Worm (Caenorhabditis elegans): ENCODE results near the gene T05C1.2.

- TF ChIP-seq ztf-4 (tag; optimal IDR thresholded peaks at IDR 0.05) (no peak), ztf-11 (tag; optimal IDR thresholded peaks at IDR 0.05) (no peak), unc-62 (GFP tag; optimal IDR thresholded peaks at IDR 0.05) (no peak), nfya-1 (tag; optimal IDR thresholded peaks at IDR 0.05; ENCODE audit: insufficient read depth) (no peak), nhr-77 (tag; optimal IDR thresholded peaks at IDR 0.05) (no peak), unc-39 (tag; optimal IDR thresholded peaks at IDR 0.05) (no peak)
These were observed 28.8 kb upstream of the T05C1.2 start for ce11 chrII:4510684-4511083.

Measured in whole organism, L3 larva.